Fruit fly (Drosophila melanogaster) whole organism, embryonic: ENCODE data around the gene CG13671.

Experiments
- ATbp ChIP-seq: fragments of 200-800 bp; sonication (Bioruptor generic); optimal IDR thresholded peaks from 2 replicates; lab custom pipeline; 2017; ENCODE audit warnings: missing biosample characterization, mild to moderate bottlenecking, missing genetic modification characterization, missing genetic modification reagents
- CG10147 ChIP-seq: fragments of 200-800 bp; sonication (Bioruptor generic); optimal IDR thresholded peaks from 2 replicates; lab custom pipeline; 2019; ENCODE audit warnings: missing biosample characterization, mild to moderate bottlenecking, missing genetic modification characterization, moderate library complexity
- CG10431 ChIP-seq: fragments of 200-800 bp; sonication (Bioruptor generic); optimal IDR thresholded peaks from 3 replicates; lab custom pipeline; 2018; ENCODE audit warnings: missing biosample characterization, mild to moderate bottlenecking, missing genetic modification characterization
- CG10959 ChIP-seq: fragments of 200-800 bp; sonication (Bioruptor generic); IDR thresholded peaks from 2 replicates; pipeline ENCODE4 v1.3.6; 2022; ENCODE audit warnings: missing biosample characterization, missing genetic modification characterization
- CG11085 ChIP-seq: fragments of 200-800 bp; sonication (Bioruptor generic); IDR thresholded peaks from 2 replicates; pipeline ENCODE4 v1.3.6; 2022; ENCODE audit warnings: missing biosample characterization, missing genetic modification characterization
- CG11456 ChIP-seq: fragments of 200-800 bp; sonication (Bioruptor generic); IDR thresholded peaks from 3 replicates; pipeline ENCODE4 v1.3.6; 2022; ENCODE audit warnings: missing biosample characterization, missing genetic modification characterization
- CG13424 ChIP-seq: fragments of 200-800 bp; sonication (Bioruptor generic); optimal IDR thresholded peaks from 2 replicates; lab custom pipeline; 2019; ENCODE audit warnings: missing biosample characterization, mild to moderate bottlenecking, missing genetic modification characterization, moderate library complexity
- CG13624 ChIP-seq: fragments of 200-800 bp; sonication (Bioruptor generic); optimal IDR thresholded peaks from 2 replicates; lab custom pipeline; 2016; ENCODE audit warnings: missing biosample characterization, missing genetic modification characterization
- CG14014 ChIP-seq: fragments of 200-800 bp; sonication (Bioruptor generic); IDR thresholded peaks from 2 replicates; pipeline ENCODE4 v1.3.6; 2022; ENCODE audit warnings: missing biosample characterization, missing genetic modification characterization
- CG17359 ChIP-seq: fragments of 200-800 bp; sonication (Bioruptor generic); optimal IDR thresholded peaks from 3 replicates; lab custom pipeline; 2018; ENCODE audit warnings: missing biosample characterization, mild to moderate bottlenecking, missing genetic modification characterization, moderate library complexity
- CG17568 ChIP-seq: fragments of 200-800 bp; sonication (Bioruptor generic); optimal IDR thresholded peaks from 2 replicates; lab custom pipeline; 2018; ENCODE audit warnings: missing biosample characterization, mild to moderate bottlenecking, missing genetic modification characterization, moderate library complexity
- CG18599 ChIP-seq: fragments of 200-800 bp; sonication (Bioruptor generic); optimal IDR thresholded peaks from 3 replicates; lab custom pipeline; 2017; ENCODE audit warnings: missing biosample characterization, missing genetic modification characterization, mild to moderate bottlenecking, moderate library complexity, missing genetic modification reagents
- CG2120 ChIP-seq: fragments of 200-800 bp; sonication (Bioruptor generic); optimal IDR thresholded peaks from 3 replicates; lab custom pipeline; 2016; ENCODE audit warnings: missing biosample characterization, missing genetic modification characterization
- CG2712 ChIP-seq: fragments of 200-800 bp; optimal IDR thresholded peaks from 3 replicates; lab custom pipeline; 2019; ENCODE audit warnings: missing biosample characterization, mild to moderate bottlenecking, missing genetic modification characterization, moderate library complexity
- CG3838 ChIP-seq: fragments of 200-800 bp; sonication (Bioruptor generic); optimal IDR thresholded peaks from 3 replicates; lab custom pipeline; 2016; ENCODE audit warnings: missing biosample characterization, missing genetic modification characterization
- CG4424 ChIP-seq: fragments of 200-800 bp; sonication (Bioruptor generic); optimal IDR thresholded peaks from 3 replicates; lab custom pipeline; 2016; ENCODE audit warnings: missing biosample characterization, missing genetic modification characterization
- CG6654 ChIP-seq: fragments of 200-800 bp; sonication (Bioruptor generic); optimal IDR thresholded peaks from 2 replicates; lab custom pipeline; 2017; ENCODE audit warnings: missing biosample characterization, mild to moderate bottlenecking, missing genetic modification characterization
- CG6813 ChIP-seq: fragments of 200-800 bp; sonication (Bioruptor generic); optimal IDR thresholded peaks from 2 replicates; lab custom pipeline; 2017; ENCODE audit warnings: missing biosample characterization, missing genetic modification characterization, mild to moderate bottlenecking, moderate library complexity, missing genetic modification reagents
- CG8089 ChIP-seq: fragments of 200-800 bp; sonication (Bioruptor generic); optimal IDR thresholded peaks from 3 replicates; lab custom pipeline; 2016; ENCODE audit warnings: missing biosample characterization, missing genetic modification characterization
- CG8944 ChIP-seq: fragments of 200-800 bp; sonication (Bioruptor generic); optimal IDR thresholded peaks from 3 replicates; lab custom pipeline; 2016; ENCODE audit warnings: missing biosample characterization, missing genetic modification characterization
- CG9727 ChIP-seq: fragments of 200-800 bp; sonication (Bioruptor generic); optimal IDR thresholded peaks from 3 replicates; lab custom pipeline; 2017; ENCODE audit warnings: missing biosample characterization, mild to moderate bottlenecking, missing genetic modification characterization
- Camta ChIP-seq: fragments of 200-800 bp; sonication (Bioruptor generic); optimal IDR thresholded peaks from 2 replicates; lab custom pipeline; 2016; ENCODE audit warnings: missing biosample characterization, missing genetic modification characterization
- E2f1 ChIP-seq: fragments of 200-800 bp; sonication (Bioruptor generic); IDR thresholded peaks from 2 replicates; pipeline ENCODE4 v1.3.6; 2022; ENCODE audit warnings: missing biosample characterization, missing genetic modification characterization
- Ets65A ChIP-seq: fragments of 200-800 bp; sonication (Bioruptor generic); peaks from one replicate; lab custom pipeline; 2016; ENCODE audit warnings: missing biosample characterization, missing genetic modification characterization
- GATAe ChIP-seq: fragments of 200-800 bp; sonication (Bioruptor generic); conservative IDR thresholded peaks from 2 replicates; pipeline ENCODE4 v1.3.6; 2022; ENCODE audit warnings: missing biosample characterization, missing genetic modification characterization
- Hsf ChIP-seq: fragments of 200-800 bp; sonication (Bioruptor generic); optimal IDR thresholded peaks from 3 replicates; lab custom pipeline; 2016; ENCODE audit warnings: missing biosample characterization, missing genetic modification characterization
- MBD-R2 ChIP-seq: fragments of 200-800 bp; sonication (Bioruptor generic); IDR thresholded peaks from 2 replicates; pipeline ENCODE4 v1.3.6; 2022; ENCODE audit warnings: missing biosample characterization, missing genetic modification characterization
- Mad ChIP-seq: fragments of 200-800 bp; sonication (Bioruptor generic); optimal IDR thresholded peaks from 2 replicates; lab custom pipeline; 2016; ENCODE audit warnings: missing biosample characterization, missing genetic modification characterization
- NFAT ChIP-seq: fragments of 200-800 bp; sonication (Bioruptor generic); IDR thresholded peaks from 2 replicates; pipeline ENCODE4 v1.3.6; 2022; ENCODE audit warnings: missing biosample characterization, missing genetic modification characterization
- Oli ChIP-seq: fragments of 200-800 bp; sonication (Bioruptor generic); optimal IDR thresholded peaks from 2 replicates; lab custom pipeline; 2018; ENCODE audit warnings: missing biosample characterization, mild to moderate bottlenecking, missing genetic modification characterization, moderate library complexity
- Rx ChIP-seq: fragments of 200-800 bp; sonication (Bioruptor generic); IDR thresholded peaks from 2 replicates; pipeline ENCODE4 v1.3.6; 2022; ENCODE audit warnings: missing biosample characterization, missing genetic modification characterization
- Ssrp ChIP-seq: fragments of 200-800 bp; sonication (Bioruptor generic); optimal IDR thresholded peaks from 2 replicates; lab custom pipeline; 2018; ENCODE audit warnings: missing biosample characterization, mild to moderate bottlenecking, missing genetic modification characterization, moderate library complexity
- Trl ChIP-seq, 3 experiments: fragments of >200 bp in 2 of 3; fragments of 200-800 bp in 1 of 3; sonication (Bioruptor generic) in 1 of 3; optimal IDR thresholded peaks; 2 replicates in 1 of 3; 3 replicates in 2 of 3; lab custom pipeline; 2016 to 2017; ENCODE audit warnings: missing biosample characterization in 1 of 3, missing genetic modification characterization in 1 of 3
- bowl ChIP-seq: fragments of 200-800 bp; sonication (Bioruptor generic); IDR thresholded peaks from 2 replicates; pipeline ENCODE4 v1.3.6; 2022; ENCODE audit warnings: missing biosample characterization, missing genetic modification characterization
- cad ChIP-seq: fragments of >200 bp; optimal IDR thresholded peaks from 2 replicates; lab custom pipeline; 2017; ENCODE audit warnings: missing biosample characterization, missing genetic modification characterization
- esg ChIP-seq: fragments of 200-800 bp; sonication (Bioruptor generic); conservative IDR thresholded peaks from 2 replicates; pipeline ENCODE4 v1.3.6; 2022; ENCODE audit warnings: missing biosample characterization, missing genetic modification characterization
- ewg ChIP-seq: fragments of 200-800 bp; sonication (Bioruptor generic); optimal IDR thresholded peaks from 3 replicates; lab custom pipeline; 2017; ENCODE audit warnings: mild to moderate bottlenecking, missing biosample characterization, missing genetic modification reagents, missing genetic modification characterization
- jumu ChIP-seq: fragments of 200-800 bp; sonication (Bioruptor generic); optimal IDR thresholded peaks from 3 replicates; lab custom pipeline; 2016; ENCODE audit warnings: missing biosample characterization, missing genetic modification characterization
- nerfin-1 ChIP-seq: fragments of 200-800 bp; sonication (Bioruptor generic); optimal IDR thresholded peaks from 3 replicates; lab custom pipeline; 2019; ENCODE audit warnings: missing biosample characterization, mild to moderate bottlenecking, missing genetic modification characterization, moderate library complexity
- nmo ChIP-seq: fragments of 200-800 bp; sonication (Bioruptor generic); optimal IDR thresholded peaks from 2 replicates; lab custom pipeline; 2018; ENCODE audit warnings: missing biosample characterization, mild to moderate bottlenecking, missing genetic modification characterization, moderate library complexity
- onecut ChIP-seq: fragments of 200-800 bp; sonication (Bioruptor generic); IDR thresholded peaks from 2 replicates; pipeline ENCODE4 v1.3.6; 2022; ENCODE audit warnings: missing biosample characterization, missing genetic modification characterization
- pan ChIP-seq, 4 experiments: fragments of >200 bp in 3 of 4; fragments of 200-800 bp in 1 of 4; sonication (Bioruptor generic) in 1 of 4; optimal IDR thresholded peaks in 3 of 4; IDR thresholded peaks in 1 of 4; 2 replicates each; pipeline versions ENCODE4 v1.3.6 to Lab custom; 2017 to 2022; ENCODE audit warnings: missing biosample characterization in 2 of 4, missing genetic modification characterization in 2 of 4, mixed read lengths in 1 of 4
- ranshi ChIP-seq: fragments of 200-800 bp; sonication (Bioruptor generic); IDR thresholded peaks from 2 replicates; pipeline ENCODE4 v1.3.6; 2022; ENCODE audit warnings: missing biosample characterization, missing genetic modification characterization
- sna ChIP-seq: fragments of 200-800 bp; sonication (Bioruptor generic); IDR thresholded peaks from 2 replicates; pipeline ENCODE4 v1.3.6; 2022; ENCODE audit warnings: missing biosample characterization, missing genetic modification characterization; ENCODE audit not compliant: partially characterized antibody
- sob ChIP-seq: fragments of 200-800 bp; sonication (Bioruptor generic); IDR thresholded peaks from 2 replicates; pipeline ENCODE4 v1.3.6; 2022; ENCODE audit warnings: missing biosample characterization, missing genetic modification characterization
- sqz ChIP-seq: fragments of 200-800 bp; sonication (Bioruptor generic); optimal IDR thresholded peaks from 3 replicates; lab custom pipeline; 2018; ENCODE audit warnings: missing biosample characterization, mild to moderate bottlenecking, missing genetic modification characterization
- tap ChIP-seq: fragments of 200-800 bp; optimal IDR thresholded peaks from 3 replicates; lab custom pipeline; 2019; ENCODE audit warnings: missing biosample characterization, mild to moderate bottlenecking, missing genetic modification characterization, moderate library complexity

CG13671 gene

DNA sequence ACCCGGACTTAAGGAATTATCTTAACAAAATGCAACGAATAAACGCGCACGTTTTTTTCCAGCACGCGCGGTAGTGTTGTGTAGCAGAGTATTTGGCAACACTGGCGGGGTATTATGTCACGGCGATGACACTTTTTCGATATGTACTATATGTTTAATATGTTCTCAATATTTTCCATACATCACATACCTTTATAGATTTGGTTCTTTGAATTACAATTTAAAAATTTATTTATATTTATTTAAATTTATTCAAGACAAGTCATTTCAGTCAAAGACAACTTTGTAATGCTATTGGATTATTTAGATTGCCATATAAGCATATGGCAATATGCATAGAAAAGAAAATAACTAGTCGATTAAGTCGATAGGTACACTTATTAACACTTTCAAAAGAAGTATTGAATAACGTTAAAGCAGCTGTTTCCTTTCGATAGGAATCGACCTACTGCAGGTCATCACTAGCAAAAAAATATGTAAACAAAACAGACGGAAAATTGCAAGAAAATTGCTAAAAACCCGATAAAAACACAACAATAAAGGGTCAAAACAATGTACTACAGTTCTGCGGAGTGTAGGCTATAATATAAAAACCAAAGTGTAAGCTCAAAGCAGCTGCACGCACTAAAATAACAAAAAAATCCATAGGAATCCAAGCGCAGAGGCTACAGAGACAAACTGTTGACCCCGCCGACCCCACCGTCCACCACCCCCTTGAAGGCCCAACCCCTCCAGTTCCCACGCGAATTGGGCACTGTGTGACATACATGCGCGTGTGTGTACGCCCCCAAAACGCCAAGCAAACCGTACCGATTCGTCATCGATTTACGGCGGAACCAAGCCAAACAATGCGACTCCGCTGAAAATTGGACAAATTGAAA lies 46.5 kb downstream of the CG13671 start, which contains the start of the genes CG7182 and GAPcenA (continued):
- TF ChIP-seq Trl (optimal IDR thresholded peaks at IDR 0.05; lab: Kevin White, UChicago) = no peak
- TF ChIP-seq Trl (GFP tag; optimal IDR thresholded peaks at IDR 0.05; lab: Kevin White, UChicago) = peak; percentile 41
- no peak for TF ChIP-seq CG10959 (GFP tag; lab: Robert Waterston, UW)
- TF ChIP-seq Ssrp (tag; lab: Kevin White, UChicago) = peak; percentile 52
- no peak for TF ChIP-seq Mad (GFP tag; lab: Kevin White, UChicago)
- peak; percentile 16 for TF ChIP-seq ATbp (GFP tag; lab: Kevin White, UChicago)
- TF ChIP-seq E2f1 (GFP tag; lab: Robert Waterston, UW) = peak; percentile 63
- peak; percentile 43 for TF ChIP-seq ewg (GFP tag; lab: Kevin White, UChicago)
- TF ChIP-seq CG10431 (GFP tag; lab: Kevin White, UChicago) = peak; percentile 45
- peak; percentile 66; the same call in 1 of the 2 replicates for TF ChIP-seq onecut (GFP tag; lab: Robert Waterston, UW)
- peak; percentile 36; the same call in 1 of the 2 replicates for TF ChIP-seq NFAT (GFP tag; lab: Robert Waterston, UW)
- TF ChIP-seq sqz (GFP tag; lab: Kevin White, UChicago) = peak; percentile 76
- peak; percentile 26 for TF ChIP-seq Camta (GFP tag; lab: Kevin White, UChicago)
- peak; percentile 53 for TF ChIP-seq MBD-R2
- peak; percentile 41 for TF ChIP-seq CG11085 (GFP tag; lab: Robert Waterston, UW)
- peak; percentile 95 for TF ChIP-seq Ets65A (GFP tag; lab: Kevin White, UChicago)
- TF ChIP-seq bowl (GFP tag; lab: Robert Waterston, UW) = no peak
- peak; percentile 75 for TF ChIP-seq CG18599 (GFP tag; lab: Kevin White, UChicago)
- peak; percentile 19 for TF ChIP-seq CG13624 (GFP tag; lab: Kevin White, UChicago)
- peak; percentile 68 for TF ChIP-seq CG10147 (GFP tag; lab: Kevin White, UChicago)
- peak; percentile 69 for TF ChIP-seq CG4424 (GFP tag; lab: Kevin White, UChicago)
- TF ChIP-seq esg (GFP tag; lab: Robert Waterston, UW) = no peak
- no peak for TF ChIP-seq CG3838
- TF ChIP-seq CG6813 (GFP tag; lab: Kevin White, UChicago) = peak; percentile 13
- peak; percentile 67 for TF ChIP-seq CG9727
- no peak for TF ChIP-seq pan (optimal IDR thresholded peaks at IDR 0.05; lab: Kevin White, UChicago)
- peak in 1 of 2 experiments; percentile 45 for TF ChIP-seq pan (GFP tag; optimal IDR thresholded peaks at IDR 0.05 in 1 of 2, IDR thresholded peaks at IDR 0.05 in 1 of 2)
- TF ChIP-seq CG2712 (tag; lab: Kevin White, UChicago) = peak; percentile 82
- 0 out of 2 replicates have a peak, but pooled peaks have one; percentile 14 for TF ChIP-seq Rx (GFP tag; lab: Robert Waterston, UW)
- TF ChIP-seq CG13424 = peak; percentile 79
- peak; percentile 69 for TF ChIP-seq CG17359 (tag; lab: Kevin White, UChicago)
- TF ChIP-seq jumu = peak; percentile 26
- TF ChIP-seq GATAe = no peak
- TF ChIP-seq nerfin-1 (tag; lab: Kevin White, UChicago) = peak; percentile 67
- TF ChIP-seq CG2120 (GFP tag; lab: Kevin White, UChicago) = peak; percentile 70
- peak; percentile 36; the same call in 1 of the 2 replicates for TF ChIP-seq ranshi (GFP tag; lab: Robert Waterston, UW)
- no peak for TF ChIP-seq CG11456 (GFP tag; lab: Robert Waterston, UW)
- TF ChIP-seq sob (GFP tag; lab: Robert Waterston, UW) = 0 out of 2 replicates have a peak, but pooled peaks have one; percentile 11
- TF ChIP-seq CG14014 (GFP tag; lab: Robert Waterston, UW) = no peak
- TF ChIP-seq CG8944 (GFP tag; lab: Kevin White, UChicago) = no peak
- TF ChIP-seq tap (tag; lab: Kevin White, UChicago) = peak; percentile 59
- TF ChIP-seq cad (GFP tag; lab: Kevin White, UChicago) = no peak
- TF ChIP-seq Oli (tag; lab: Kevin White, UChicago) = peak; percentile 70
- peak; percentile 83 for TF ChIP-seq nmo
- peak; percentile 40 for TF ChIP-seq sna (GFP tag; lab: Robert Waterston, UW)
- peak; percentile 22 for TF ChIP-seq CG6654
- TF ChIP-seq CG17568 = no peak
- TF ChIP-seq CG8089 = no peak
- TF ChIP-seq Hsf (GFP tag; lab: Kevin White, UChicago) = peak; percentile 36
